Fruit fly (Drosophila melanogaster) whole organism, wandering third instar larva: Measurements from ENCODE around the gene TrpA1.

Source experiments
- HLH106 ChIP-seq: fragments of 200-800 bp; optimal IDR thresholded peaks from 3 replicates; lab custom pipeline; 2019; ENCODE audit warnings: missing biosample characterization, mild to moderate bottlenecking, missing genetic modification characterization, moderate library complexity
- Hnf4 ChIP-seq: fragments of 200-800 bp; sonication (Bioruptor generic); optimal IDR thresholded peaks from 2 replicates; lab custom pipeline; 2016; ENCODE audit warnings: missing biosample characterization, mild to moderate bottlenecking, missing genetic modification characterization
- Sp1 ChIP-seq: fragments of 200-800 bp; sonication (Bioruptor generic); optimal IDR thresholded peaks from 3 replicates; lab custom pipeline; 2019; ENCODE audit warnings: missing biosample characterization, mild to moderate bottlenecking, missing genetic modification characterization, moderate library complexity

DNA sequence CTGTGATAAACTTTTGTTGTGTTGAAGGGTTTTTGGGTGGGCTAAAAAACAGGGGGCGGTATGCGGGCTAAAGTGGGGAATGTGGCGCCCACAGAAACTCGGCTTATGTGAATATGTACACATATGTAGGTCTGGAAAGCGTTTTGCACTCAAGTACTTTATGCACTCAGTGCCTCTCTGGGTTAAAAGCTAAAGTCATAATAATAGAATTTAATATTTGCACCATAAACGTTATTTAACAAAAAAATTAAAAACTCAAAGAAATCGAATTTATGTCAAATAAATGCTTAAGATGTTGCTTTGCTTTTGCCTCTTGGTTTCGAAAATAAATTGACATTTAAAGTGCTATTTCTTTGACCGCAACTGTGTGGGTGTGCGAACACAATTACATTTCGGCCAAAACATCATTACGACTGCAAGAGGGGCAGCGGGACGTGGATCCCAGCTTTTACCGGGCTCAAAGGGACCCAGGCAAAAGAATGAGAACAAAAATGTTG, 19.5 kb upstream of the TrpA1 start:
- TF ChIP-seq HLH106 (no peak), Sp1 (GFP tag; lab: Kevin White, UChicago) (no peak), Hnf4 (GFP tag; lab: Kevin White, UChicago) (no peak)
